Worm (Caenorhabditis elegans) whole organism, L4/young adult: ENCODE data around the gene T07C4.3.

ENCODE experiments used
- dao-5 ChIP-seq: sonication (generic microtip); optimal IDR thresholded peaks from 2 replicates; lab custom pipeline; 2016; ENCODE audit warnings: missing genotype, missing genetic modification characterization, moderate library complexity, missing compliant biosample characterization
- him-1 ChIP-seq: sonication (generic microtip); optimal IDR thresholded peaks from 2 replicates; lab custom pipeline; 2016; ENCODE audit warnings: missing genotype, missing genetic modification reagents, missing genetic modification characterization, missing compliant biosample characterization

DNA sequence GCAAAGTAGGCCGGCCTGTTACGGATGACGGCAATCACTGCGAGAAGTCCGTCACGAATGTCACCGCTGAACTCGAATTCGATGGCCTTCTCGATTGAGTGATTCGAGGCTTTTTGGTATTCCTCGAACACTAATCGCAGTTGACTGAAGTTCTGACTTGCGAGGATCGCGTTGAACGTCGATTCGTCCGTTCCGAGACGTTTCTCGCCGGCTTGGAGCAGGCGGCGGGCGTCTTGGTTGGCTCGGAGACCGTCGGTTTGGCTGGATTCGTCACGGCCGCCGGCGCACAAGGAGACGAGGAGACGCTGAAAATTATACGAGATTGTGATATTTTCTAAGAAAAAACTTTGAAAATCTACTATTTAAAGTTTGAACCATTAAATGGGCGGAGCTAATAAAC is 25.6 kb upstream of the T07C4.3 start:
- no peak for TF ChIP-seq him-1 (tag; lab: Kevin White, UChicago)
- no peak for TF ChIP-seq dao-5
